Fruit fly (Drosophila melanogaster): ENCODE data around the gene CG31730.

DNA sequence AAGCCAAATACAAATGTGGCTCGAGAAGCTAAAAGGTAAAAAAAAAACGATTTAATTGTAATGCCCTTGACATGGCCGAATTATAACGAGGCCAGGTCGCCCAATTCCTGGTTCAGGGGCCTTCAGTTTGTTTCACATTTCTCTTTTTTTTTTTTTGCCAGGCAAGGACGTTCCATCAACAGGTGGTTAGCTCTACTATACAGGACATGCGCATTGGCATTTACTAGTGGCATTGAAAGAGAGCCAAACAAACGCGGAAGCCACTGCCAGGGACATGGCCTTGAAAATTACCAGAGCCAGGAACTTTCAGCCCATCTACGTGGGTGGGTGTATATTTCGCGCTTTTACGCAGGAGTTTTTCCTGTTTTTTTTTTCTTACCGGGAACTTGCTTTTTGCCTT lies 26.2 kb upstream of the CG31730 start:
- TF ChIP-seq tj (GFP tag; optimal IDR thresholded peaks at IDR 0.05) (no peak), toe (GFP tag; optimal IDR thresholded peaks at IDR 0.05) (no peak), CG5204 (GFP tag; optimal IDR thresholded peaks at IDR 0.05) (no peak), CG14711 (tag; optimal IDR thresholded peaks at IDR 0.05) (no peak), kay (GFP tag; ENCODE audit: borderline replicate concordance) (no peak), Mnt (GFP tag; optimal IDR thresholded peaks at IDR 0.05) (no peak), CG1620 (GFP tag; optimal IDR thresholded peaks at IDR 0.05) (no peak), ovo (GFP tag; optimal IDR thresholded peaks at IDR 0.05) (no peak), Hr96 (GFP tag; optimal IDR thresholded peaks at IDR 0.05) (no peak), CG7045 (GFP tag; optimal IDR thresholded peaks at IDR 0.05) (no peak), cic (GFP tag; optimal IDR thresholded peaks at IDR 0.05) (no peak), Clk (GFP tag; optimal IDR thresholded peaks at IDR 0.05) (no peak), cnc (optimal IDR thresholded peaks at IDR 0.05) (no peak)
